Fruit fly (Drosophila melanogaster) whole organism, embryonic: ENCODE data around the gene CG14866.

Experiments used
- Awh ChIP-seq: fragments of 200-800 bp; sonication (Bioruptor generic); IDR thresholded peaks from 2 replicates; pipeline ENCODE4, ENCODE4 v1.3.6; 2022; ENCODE audit warnings: missing biosample characterization, missing genetic modification characterization
- BEAF-32 ChIP-seq: fragments of 200-800 bp; sonication (Bioruptor generic); optimal IDR thresholded peaks from 3 replicates; lab custom pipeline; 2017; ENCODE audit warnings: missing biosample characterization, missing genetic modification characterization, mild to moderate bottlenecking, moderate library complexity, missing genetic modification reagents
- CG10979 ChIP-seq: fragments of 200-800 bp; sonication (Bioruptor generic); optimal IDR thresholded peaks from 2 replicates; lab custom pipeline; 2018; ENCODE audit warnings: missing biosample characterization, mild to moderate bottlenecking, missing genetic modification characterization, moderate library complexity
- CG11504 ChIP-seq: fragments of 200-800 bp; sonication (Bioruptor generic); optimal IDR thresholded peaks from 3 replicates; lab custom pipeline; 2019; ENCODE audit warnings: missing biosample characterization, mild to moderate bottlenecking, missing genetic modification characterization, moderate library complexity
- CG14710 ChIP-seq: fragments of 200-800 bp; sonication (Bioruptor generic); optimal IDR thresholded peaks from 3 replicates; lab custom pipeline; 2019; ENCODE audit warnings: missing biosample characterization, mild to moderate bottlenecking, missing genetic modification characterization, moderate library complexity
- CG15479 ChIP-seq: fragments of 200-800 bp; sonication (Bioruptor generic); optimal IDR thresholded peaks from 3 replicates; lab custom pipeline; 2019; ENCODE audit warnings: missing biosample characterization, mild to moderate bottlenecking, missing genetic modification characterization, moderate library complexity
- CG1602 ChIP-seq: fragments of 200-800 bp; sonication (Bioruptor generic); optimal IDR thresholded peaks from 3 replicates; lab custom pipeline; 2016; ENCODE audit warnings: missing biosample characterization, missing genetic modification characterization
- CG17359 ChIP-seq: fragments of 200-800 bp; sonication (Bioruptor generic); optimal IDR thresholded peaks from 3 replicates; lab custom pipeline; 2018; ENCODE audit warnings: missing biosample characterization, mild to moderate bottlenecking, missing genetic modification characterization, moderate library complexity
- CG2129 ChIP-seq: fragments of 200-800 bp; sonication (Bioruptor generic); IDR thresholded peaks from 2 replicates; pipeline ENCODE4 v1.3.6; 2022; ENCODE audit warnings: missing biosample characterization, missing genetic modification characterization; ENCODE audit not compliant: partially characterized antibody
- CG2712 ChIP-seq: fragments of 200-800 bp; optimal IDR thresholded peaks from 3 replicates; lab custom pipeline; 2019; ENCODE audit warnings: missing biosample characterization, mild to moderate bottlenecking, missing genetic modification characterization, moderate library complexity
- CG30020 ChIP-seq: fragments of 200-800 bp; optimal IDR thresholded peaks from 2 replicates; lab custom pipeline; 2019; ENCODE audit warnings: missing biosample characterization, mild to moderate bottlenecking, missing genetic modification characterization, moderate library complexity
- CG3065 ChIP-seq: fragments of 200-800 bp; sonication (Bioruptor generic); optimal IDR thresholded peaks from 2 replicates; lab custom pipeline; 2016; ENCODE audit warnings: missing biosample characterization, missing genetic modification characterization
- CG4617 ChIP-seq: fragments of 200-800 bp; sonication (Bioruptor generic); optimal IDR thresholded peaks from 3 replicates; lab custom pipeline; 2016; ENCODE audit warnings: missing biosample characterization, missing genetic modification characterization, borderline replicate concordance
- CG4820 ChIP-seq: fragments of 200-800 bp; sonication (Bioruptor generic); optimal IDR thresholded peaks from 3 replicates; lab custom pipeline; 2016; ENCODE audit warnings: missing biosample characterization, missing genetic modification characterization
- CG5953 ChIP-seq: fragments of 200-800 bp; sonication (Bioruptor generic); IDR thresholded peaks from 2 replicates; pipeline ENCODE4 v1.3.6; 2022; ENCODE audit warnings: missing biosample characterization, missing genetic modification characterization
- CG7987 ChIP-seq: fragments of 200-800 bp; sonication (Bioruptor generic); optimal IDR thresholded peaks from 2 replicates; lab custom pipeline; 2018; ENCODE audit warnings: missing biosample characterization, mild to moderate bottlenecking, missing genetic modification characterization, moderate library complexity
- CG8089 ChIP-seq: fragments of 200-800 bp; sonication (Bioruptor generic); optimal IDR thresholded peaks from 3 replicates; lab custom pipeline; 2016; ENCODE audit warnings: missing biosample characterization, missing genetic modification characterization
- CG8359 ChIP-seq: fragments of 200-800 bp; sonication (Bioruptor generic); optimal IDR thresholded peaks from 2 replicates; lab custom pipeline; 2017; ENCODE audit warnings: missing biosample characterization, mild to moderate bottlenecking, missing genetic modification characterization, borderline replicate concordance
- CG9437 ChIP-seq: fragments of 200-800 bp; sonication (Bioruptor generic); optimal IDR thresholded peaks from 2 replicates; lab custom pipeline; 2018; ENCODE audit warnings: missing biosample characterization, mild to moderate bottlenecking, missing genetic modification characterization
- E2f1 ChIP-seq: fragments of 200-800 bp; sonication (Bioruptor generic); IDR thresholded peaks from 2 replicates; pipeline ENCODE4 v1.3.6; 2022; ENCODE audit warnings: missing biosample characterization, missing genetic modification characterization
- E2f2 ChIP-seq: fragments of 200-800 bp; sonication (Bioruptor generic); IDR thresholded peaks from 2 replicates; pipeline ENCODE4 v1.3.6; 2022; ENCODE audit warnings: missing biosample characterization, missing genetic modification characterization
- Ets65A ChIP-seq: fragments of 200-800 bp; sonication (Bioruptor generic); peaks from one replicate; lab custom pipeline; 2016; ENCODE audit warnings: missing biosample characterization, missing genetic modification characterization
- Fer2 ChIP-seq: fragments of 200-800 bp; sonication (Bioruptor generic); optimal IDR thresholded peaks from 2 replicates; lab custom pipeline; 2018; ENCODE audit warnings: missing biosample characterization, mild to moderate bottlenecking, missing genetic modification characterization, moderate library complexity
- Gug ChIP-seq: fragments of 200-800 bp; sonication (Bioruptor generic); IDR thresholded peaks from 4 replicates; pipeline ENCODE4 v1.3.6; 2022; ENCODE audit warnings: missing biosample characterization, missing genetic modification characterization
- HLHmδ ChIP-seq: fragments of 200-800 bp; sonication (Bioruptor generic); optimal IDR thresholded peaks from 2 replicates; lab custom pipeline; 2018; ENCODE audit warnings: missing biosample characterization, mild to moderate bottlenecking, missing genetic modification characterization, moderate library complexity
- Hand ChIP-seq: fragments of 200-800 bp; sonication (Bioruptor generic); optimal IDR thresholded peaks from 2 replicates; lab custom pipeline; 2017; ENCODE audit warnings: mild to moderate bottlenecking, missing biosample characterization, missing genetic modification reagents, missing genetic modification characterization
- Nf-YC ChIP-seq: fragments of 200-800 bp; optimal IDR thresholded peaks from 3 replicates; lab custom pipeline; 2019; ENCODE audit warnings: missing biosample characterization, mild to moderate bottlenecking, missing genetic modification characterization, moderate library complexity
- Oli ChIP-seq: fragments of 200-800 bp; sonication (Bioruptor generic); optimal IDR thresholded peaks from 2 replicates; lab custom pipeline; 2018; ENCODE audit warnings: missing biosample characterization, mild to moderate bottlenecking, missing genetic modification characterization, moderate library complexity
- Xbp1 ChIP-seq: fragments of 200-800 bp; sonication (Bioruptor generic); optimal IDR thresholded peaks from 3 replicates; lab custom pipeline; 2016; ENCODE audit warnings: missing biosample characterization, mild to moderate bottlenecking, missing genetic modification characterization
- ab ChIP-seq: fragments of 200-800 bp; sonication (Bioruptor generic); optimal IDR thresholded peaks from 2 replicates; lab custom pipeline; 2016; ENCODE audit warnings: missing biosample characterization, missing genetic modification characterization
- bsh ChIP-seq, 2 experiments: fragments of 200-800 bp; sonication (Bioruptor generic); optimal IDR thresholded peaks; 2 replicates each; lab custom pipeline; 2017 to 2018; ENCODE audit warnings: mild to moderate bottlenecking in 2 of 2, missing biosample characterization in 2 of 2, missing genetic modification characterization in 2 of 2, moderate library complexity in 1 of 2
- crol ChIP-seq: fragments of 200-800 bp; sonication (Bioruptor generic); IDR thresholded peaks from 2 replicates; pipeline ENCODE4 v1.3.6; 2022; ENCODE audit warnings: missing biosample characterization, missing genetic modification characterization
- crp ChIP-seq, 2 experiments: fragments of 200-800 bp; sonication (Bioruptor generic); optimal IDR thresholded peaks; 2 replicates in 1 of 2; 3 replicates in 1 of 2; lab custom pipeline; 2017; ENCODE audit warnings: missing biosample characterization in 2 of 2, missing genetic modification characterization in 2 of 2, mild to moderate bottlenecking in 1 of 2, moderate library complexity in 1 of 2
- dan ChIP-seq: fragments of 200-800 bp; sonication (Bioruptor generic); IDR thresholded peaks from 2 replicates; pipeline ENCODE4 v1.3.6; 2022; ENCODE audit warnings: missing biosample characterization, missing genetic modification characterization
- fd3F ChIP-seq: fragments of 200-800 bp; sonication (Bioruptor generic); optimal IDR thresholded peaks from 2 replicates; lab custom pipeline; 2018; ENCODE audit warnings: missing biosample characterization, mild to moderate bottlenecking, missing genetic modification characterization, moderate library complexity
- fd64A ChIP-seq: fragments of 200-800 bp; sonication (Bioruptor generic); optimal IDR thresholded peaks from 3 replicates; lab custom pipeline; 2018; ENCODE audit warnings: missing biosample characterization, mild to moderate bottlenecking, missing genetic modification characterization
- gem ChIP-seq: fragments of 200-800 bp; sonication (Bioruptor generic); optimal IDR thresholded peaks from 2 replicates; lab custom pipeline; 2019; ENCODE audit warnings: missing biosample characterization, mild to moderate bottlenecking, missing genetic modification characterization, moderate library complexity
- hbn ChIP-seq: fragments of 200-800 bp; sonication (Bioruptor generic); IDR thresholded peaks from 2 replicates; pipeline ENCODE4 v1.3.6; 2022; ENCODE audit warnings: missing biosample characterization, missing genetic modification characterization; ENCODE audit not compliant: partially characterized antibody
- hkb ChIP-seq, 2 experiments: fragments of 200-800 bp in 1 of 2; fragments of >200 bp in 1 of 2; sonication (Bioruptor generic) in 1 of 2; IDR thresholded peaks in 1 of 2; optimal IDR thresholded peaks in 1 of 2; 2 replicates each; pipeline versions ENCODE4 v1.3.6 to Lab custom; 2017 to 2022; ENCODE audit warnings: missing biosample characterization in 1 of 2, missing genetic modification characterization in 1 of 2
- klu ChIP-seq: fragments of 200-800 bp; sonication (Bioruptor generic); IDR thresholded peaks from 2 replicates; pipeline ENCODE4 v1.3.6; 2022; ENCODE audit warnings: missing biosample characterization, missing genetic modification characterization
- kni ChIP-seq: fragments of 200-800 bp; sonication (Bioruptor generic); optimal IDR thresholded peaks from 3 replicates; lab custom pipeline; 2017; ENCODE audit warnings: mild to moderate bottlenecking, missing biosample characterization, missing genetic modification reagents, missing genetic modification characterization
- peb ChIP-seq: fragments of 200-800 bp; sonication (Bioruptor generic); IDR thresholded peaks from 2 replicates; pipeline ENCODE4 v1.3.6; 2022; ENCODE audit warnings: missing biosample characterization, missing genetic modification characterization
- prd ChIP-seq, 3 experiments: fragments of >200 bp in 2 of 3; fragments of 200-800 bp in 1 of 3; sonication (Bioruptor generic) in 1 of 3; optimal IDR thresholded peaks in 2 of 3; IDR thresholded peaks in 1 of 3; 2 replicates in 2 of 3; 3 replicates in 1 of 3; pipeline versions ENCODE4 v1.3.6 to Lab custom; 2017 to 2022; ENCODE audit warnings: missing biosample characterization in 1 of 3, missing genetic modification characterization in 1 of 3
- sisA ChIP-seq: fragments of 200-800 bp; sonication (Bioruptor generic); IDR thresholded peaks from 2 replicates; pipeline ENCODE4 v1.3.6; 2022; ENCODE audit warnings: missing biosample characterization, missing genetic modification characterization
- slp2 ChIP-seq: fragments of 200-800 bp; sonication (Bioruptor generic); optimal IDR thresholded peaks from 2 replicates; lab custom pipeline; 2016; ENCODE audit warnings: missing biosample characterization, missing genetic modification characterization
- toy ChIP-seq: fragments of 200-800 bp; sonication (Bioruptor generic); IDR thresholded peaks from 2 replicates; pipeline ENCODE4 v1.3.6; 2022; ENCODE audit warnings: missing biosample characterization, missing genetic modification characterization

The CG14866 gene

dm6 chr3R:15319912-15320746 is 3.9 kb downstream of the CG14866 start, which contains the start of the genes CG6276 and CG44040 (continued):
- TF ChIP-seq CG4617 (peak; percentile 24), dan (no peak), CG15479 (no peak), Xbp1 (GFP tag; lab: Kevin White, UChicago) (peak; percentile 35), CG5953 (no peak), gem (tag; lab: Kevin White, UChicago) (peak; percentile 64), CG2129 (no peak), slp2 (no peak), fd64A (GFP tag; lab: Kevin White, UChicago) (peak; percentile 39), ab (GFP tag; lab: Kevin White, UChicago) (no peak), crol (GFP tag; lab: Robert Waterston, UW) (no peak), klu (GFP tag; lab: Robert Waterston, UW) (0 out of 2 replicates have a peak, but pooled peaks have one; percentile 14), sisA (no peak), CG14710 (peak; percentile 32), CG2712 (peak; percentile 53), E2f1 (GFP tag; lab: Robert Waterston, UW) (0 out of 2 replicates have a peak, but pooled peaks have one; percentile 32), CG4820 (GFP tag; lab: Kevin White, UChicago) (peak; percentile 99), CG7987 (GFP tag; lab: Kevin White, UChicago) (no peak), Nf-YC (tag; lab: Kevin White, UChicago) (peak; percentile 42), BEAF-32 (GFP tag; lab: Kevin White, UChicago) (peak; percentile 24), CG10979 (tag; lab: Kevin White, UChicago) (peak; percentile 23), CG11504 (tag; lab: Kevin White, UChicago) (peak; percentile 64), CG17359 (tag; lab: Kevin White, UChicago) (peak; percentile 22), prd (optimal IDR thresholded peaks at IDR 0.05; lab: Kevin White, UChicago) (no peak), prd (GFP tag; IDR thresholded peaks at IDR 0.05; lab: Robert Waterston, UW) (peak; percentile 32; the same call in 1 of the 3 replicates), Gug (GFP tag; lab: Robert Waterston, UW) (peak; percentile 19; the same call in 1 of the 4 replicates), CG8089 (GFP tag; lab: Kevin White, UChicago) (peak; percentile 6), Awh (GFP tag; lab: Robert Waterston, UW) (peak; percentile 39; the same call in 1 of the 2 replicates), hkb (optimal IDR thresholded peaks at IDR 0.05; lab: Kevin White, UChicago) (peak; percentile 1), hkb (GFP tag; IDR thresholded peaks at IDR 0.05; lab: Robert Waterston, UW) (peak; percentile 52; the same call in 1 of the 2 replicates), fd3F (GFP tag; lab: Kevin White, UChicago) (peak; percentile 5), CG3065 (GFP tag; lab: Kevin White, UChicago) (no peak), crp (GFP tag; optimal IDR thresholded peaks at IDR 0.05; lab: Kevin White, UChicago) (no peak), kni (GFP tag; lab: Kevin White, UChicago) (no peak), peb (no peak), Oli (tag; lab: Kevin White, UChicago) (peak; percentile 33), hbn (GFP tag; lab: Robert Waterston, UW) (no peak), Fer2 (tag; lab: Kevin White, UChicago) (peak; percentile 24), CG9437 (GFP tag; lab: Kevin White, UChicago) (peak; percentile 51), CG30020 (peak; percentile 14), toy (no peak), HLHmδ (GFP tag; lab: Kevin White, UChicago) (no peak), CG8359 (GFP tag; lab: Kevin White, UChicago) (no peak), E2f2 (GFP tag; lab: Robert Waterston, UW) (no peak), Ets65A (GFP tag; lab: Kevin White, UChicago) (peak; percentile 92), CG1602 (GFP tag; lab: Kevin White, UChicago) (no peak), Hand (peak; percentile 57), bsh (GFP tag; optimal IDR thresholded peaks at IDR 0.05; lab: Kevin White, UChicago) (peak in 1 of 2 experiments; percentile 58)
